Worm (Caenorhabditis elegans) whole organism, L1 larva: ENCODE results near the gene C44C10.9.
A peak's percentile ranks its signal among the peaks of the same experiment; 100 is the strongest.

Source experiments
- C16A3.4 ChIP-seq: fragments of 150-350 bp; optimal IDR thresholded peaks from 2 replicates; lab custom pipeline; 2014; ENCODE audit warnings: missing biosample characterization, missing genetic modification characterization
- Y116A8C.19 ChIP-seq: sonication (generic microtip); optimal IDR thresholded peaks from 2 replicates; lab custom pipeline; 2016; ENCODE audit warnings: missing compliant biosample characterization, missing genetic modification characterization, borderline replicate concordance
- aha-1 ChIP-seq: fragments of 150-350 bp; optimal IDR thresholded peaks from 2 replicates; lab custom pipeline; 2014; ENCODE audit warnings: missing biosample characterization, missing genetic modification characterization
- alr-1 ChIP-seq: fragments of 200-800 bp; sonication (Bioruptor generic); optimal IDR thresholded peaks from 2 replicates; lab custom pipeline; 2018; ENCODE audit warnings: borderline replicate concordance, mild to moderate bottlenecking, missing genetic modification characterization, missing compliant biosample characterization
- aly-2 ChIP-seq: fragments of 150-350 bp; optimal IDR thresholded peaks from 2 replicates; lab custom pipeline; 2014; ENCODE audit warnings: missing biosample characterization, missing genetic modification characterization
- blmp-1 ChIP-seq: fragments of 150-350 bp; optimal IDR thresholded peaks from 2 replicates; lab custom pipeline; 2014; ENCODE audit warnings: missing biosample characterization, missing genetic modification characterization
- ceh-63 ChIP-seq: fragments of 200-800 bp; sonication (Bioruptor generic); optimal IDR thresholded peaks from 2 replicates; lab custom pipeline; 2018; ENCODE audit warnings: mild to moderate bottlenecking, missing genetic modification characterization, missing compliant biosample characterization
- ceh-8 ChIP-seq: fragments of 200-800 bp; sonication (Bioruptor generic); optimal IDR thresholded peaks from 2 replicates; lab custom pipeline; 2018; ENCODE audit warnings: mild to moderate bottlenecking, missing genetic modification characterization, moderate library complexity, missing compliant biosample characterization
- ceh-82 ChIP-seq, 3 experiments: fragments of 150-350 bp in 1 of 3; sonication (generic microtip) in 2 of 3; optimal IDR thresholded peaks; 2 replicates each; lab custom pipeline; 2014 to 2017; ENCODE audit warnings: missing biosample characterization in 3 of 3, missing genetic modification characterization in 3 of 3
- dpl-1 ChIP-seq, 3 experiments: fragments of 150-350 bp in 2 of 3; sonication (generic microtip) in 1 of 3; optimal IDR thresholded peaks; 2 replicates each; lab custom pipeline; 2014 to 2017; ENCODE audit warnings: missing biosample characterization in 3 of 3, missing genetic modification characterization in 3 of 3, missing genetic modification reagents in 3 of 3
- dsc-1 ChIP-seq: sonication (generic microtip); optimal IDR thresholded peaks from 2 replicates; lab custom pipeline; 2016; ENCODE audit warnings: mild to moderate bottlenecking, missing genetic modification characterization, missing compliant biosample characterization
- efl-1 ChIP-seq, 4 experiments: fragments of 150-350 bp; optimal IDR thresholded peaks in 3 of 4; peaks in 1 of 4; 1 replicate in 1 of 4; 2 replicates in 3 of 4; lab custom pipeline; 2014; ENCODE audit warnings: missing biosample characterization in 2 of 4, missing genetic modification characterization in 2 of 4, missing genetic modification reagents in 2 of 4
- egl-13 ChIP-seq: sonication (generic microtip); optimal IDR thresholded peaks from 2 replicates; lab custom pipeline; 2016; ENCODE audit warnings: missing genotype, missing genetic modification reagents, missing genetic modification characterization, missing compliant biosample characterization
- egl-27 ChIP-seq, 2 experiments: fragments of 150-350 bp in 1 of 2; sonication (generic microtip); optimal IDR thresholded peaks; 3 replicates each; lab custom pipeline; 2017 to 2018; ENCODE audit warnings: missing biosample characterization in 2 of 2, missing genetic modification characterization in 2 of 2, missing genetic modification reagents in 2 of 2
- elt-3 ChIP-seq, 6 experiments: fragments of 150-350 bp in 1 of 6; sonication (generic microtip); optimal IDR thresholded peaks; 2 replicates each; lab custom pipeline; 2017 to 2018; ENCODE audit warnings: missing biosample characterization in 6 of 6, missing genetic modification characterization in 6 of 6, inconsistent platforms in 1 of 6
- fkh-8 ChIP-seq: sonication (generic microtip); optimal IDR thresholded peaks from 2 replicates; lab custom pipeline; 2016; ENCODE audit warnings: mild to moderate bottlenecking, missing genetic modification characterization, missing compliant biosample characterization
- fos-1 ChIP-seq: fragments of 150-350 bp; optimal IDR thresholded peaks from 2 replicates; lab custom pipeline; 2014; ENCODE audit warnings: missing biosample characterization, missing genetic modification characterization
- hlh-17 ChIP-seq: fragments of 200-800 bp; sonication (Bioruptor generic); optimal IDR thresholded peaks from 2 replicates; lab custom pipeline; 2018; ENCODE audit warnings: missing genetic modification characterization, mild to moderate bottlenecking, missing compliant biosample characterization, moderate library complexity, borderline replicate concordance
- irx-1 ChIP-seq: sonication (generic microtip); optimal IDR thresholded peaks from 2 replicates; lab custom pipeline; 2016; ENCODE audit warnings: missing genetic modification characterization, missing compliant biosample characterization
- isw-1 ChIP-seq: fragments of 200-800 bp; sonication (Bioruptor generic); IDR thresholded peaks from 2 replicates; pipeline ENCODE4 v1.3.6; 2022; ENCODE audit warnings: missing genetic modification characterization, missing compliant biosample characterization
- lin-14 ChIP-seq: fragments of 200-800 bp; sonication (Bioruptor generic); optimal IDR thresholded peaks from 2 replicates; lab custom pipeline; 2018; ENCODE audit warnings: mild to moderate bottlenecking, missing genetic modification characterization, moderate library complexity, missing compliant biosample characterization
- lin-15B ChIP-seq: fragments of 150-350 bp; sonication (generic microtip); optimal IDR thresholded peaks from 3 replicates; lab custom pipeline; 2014; ENCODE audit warnings: missing biosample characterization, missing genetic modification characterization
- lin-39 ChIP-seq: fragments of 150-350 bp; optimal IDR thresholded peaks from 2 replicates; lab custom pipeline; 2014; ENCODE audit warnings: missing biosample characterization, missing genetic modification reagents, missing genetic modification characterization
- lir-3 ChIP-seq: sonication (generic microtip); optimal IDR thresholded peaks from 2 replicates; lab custom pipeline; 2016; ENCODE audit warnings: mild to moderate bottlenecking, missing genetic modification characterization, moderate library complexity, missing compliant biosample characterization; ENCODE audit not compliant: poor library complexity
- mef-2 ChIP-seq: fragments of 150-350 bp; optimal IDR thresholded peaks from 2 replicates; lab custom pipeline; 2014; ENCODE audit warnings: missing biosample characterization, missing genetic modification characterization
- mep-1 ChIP-seq: fragments of 150-350 bp; optimal IDR thresholded peaks from 2 replicates; lab custom pipeline; 2014; ENCODE audit warnings: missing biosample characterization, missing genetic modification characterization
- nhr-12 ChIP-seq: sonication (generic microtip); optimal IDR thresholded peaks from 2 replicates; lab custom pipeline; 2017; ENCODE audit warnings: missing biosample characterization, missing genetic modification characterization
- nhr-20 ChIP-seq: sonication (generic microtip); optimal IDR thresholded peaks from 2 replicates; lab custom pipeline; 2016; ENCODE audit warnings: mild to moderate bottlenecking, missing genetic modification characterization, missing compliant biosample characterization
- nhr-47 ChIP-seq: sonication (generic microtip); optimal IDR thresholded peaks from 2 replicates; lab custom pipeline; 2016; ENCODE audit warnings: mild to moderate bottlenecking, missing genetic modification characterization, moderate library complexity, missing compliant biosample characterization
- nhr-71 ChIP-seq: sonication (generic microtip); optimal IDR thresholded peaks from 2 replicates; lab custom pipeline; 2016; ENCODE audit warnings: mild to moderate bottlenecking, missing genetic modification characterization, moderate library complexity, missing compliant biosample characterization
- nhr-77 ChIP-seq: fragments of 150-350 bp; optimal IDR thresholded peaks from 2 replicates; lab custom pipeline; 2014; ENCODE audit warnings: missing biosample characterization, missing genetic modification characterization
- nhr-85 ChIP-seq: sonication (generic microtip); peaks from one replicate; lab custom pipeline; 2016; ENCODE audit warnings: missing genetic modification characterization, inconsistent platforms, missing compliant biosample characterization
- pag-3 ChIP-seq: sonication (generic microtip); optimal IDR thresholded peaks from 2 replicates; lab custom pipeline; 2017; ENCODE audit warnings: missing genetic modification characterization, mild to moderate bottlenecking, missing compliant biosample characterization, antibody characterized with exemption, borderline replicate concordance; ENCODE audit not compliant: insufficient read depth
- rnt-1 ChIP-seq: sonication (generic microtip); optimal IDR thresholded peaks from 2 replicates; lab custom pipeline; 2016; ENCODE audit warnings: mild to moderate bottlenecking, missing genetic modification characterization, moderate library complexity, missing compliant biosample characterization
- snu-23 ChIP-seq: sonication (generic microtip); optimal IDR thresholded peaks from 2 replicates; lab custom pipeline; 2016; ENCODE audit warnings: missing genetic modification characterization, missing compliant biosample characterization
- sptf-1 ChIP-seq: fragments of 150-350 bp; optimal IDR thresholded peaks from 2 replicates; lab custom pipeline; 2014; ENCODE audit warnings: missing biosample characterization, missing genetic modification characterization
- sup-37 ChIP-seq: fragments of 200-800 bp; sonication (Bioruptor generic); optimal IDR thresholded peaks from 2 replicates; lab custom pipeline; 2018; ENCODE audit warnings: mild to moderate bottlenecking, missing genetic modification characterization, missing compliant biosample characterization
- swsn-7 ChIP-seq: sonication (generic microtip); optimal IDR thresholded peaks from 2 replicates; lab custom pipeline; 2016; ENCODE audit warnings: missing genetic modification characterization, missing compliant biosample characterization
- unc-86 ChIP-seq: sonication (generic microtip); optimal IDR thresholded peaks from 2 replicates; lab custom pipeline; 2016; ENCODE audit warnings: missing genetic modification characterization, missing compliant biosample characterization
- xbp-1 ChIP-seq: sonication (generic microtip); optimal IDR thresholded peaks from 2 replicates; lab custom pipeline; 2016; ENCODE audit warnings: missing genetic modification characterization, missing compliant biosample characterization
- zag-1 ChIP-seq: fragments of 150-350 bp; optimal IDR thresholded peaks from 2 replicates; lab custom pipeline; 2014; ENCODE audit warnings: missing biosample characterization, missing genetic modification characterization
- zip-4 ChIP-seq: fragments of 200-800 bp; sonication (Bioruptor generic); optimal IDR thresholded peaks from 2 replicates; lab custom pipeline; 2018; ENCODE audit warnings: mild to moderate bottlenecking, missing genetic modification characterization, moderate library complexity, missing compliant biosample characterization
- ztf-11 ChIP-seq, 2 experiments: sonication (generic microtip); optimal IDR thresholded peaks; 2 replicates each; lab custom pipeline; 2016 to 2017; ENCODE audit warnings: missing genetic modification characterization in 2 of 2, missing biosample characterization in 1 of 2, missing compliant biosample characterization in 1 of 2
- ztf-4 ChIP-seq: fragments of 150-350 bp; optimal IDR thresholded peaks from 2 replicates; lab custom pipeline; 2014; ENCODE audit warnings: missing biosample characterization, missing genetic modification characterization

The C44C10.9 gene

ce11 chrX:11716463-11716960 is at the start of gene C44C10.9:
Gene C44C10.9 (minus strand): TSS chrX:11716513.
- TF ChIP-seq ztf-4 (tag; lab: Kevin White, UChicago) (no peak), nhr-85 (tag; lab: Kevin White, UChicago) (peak; percentile 61), snu-23 (GFP tag; lab: Kevin White, UChicago) (peak; percentile 10), blmp-1 (tag; lab: Kevin White, UChicago) (peak; percentile 53), dsc-1 (tag; lab: Kevin White, UChicago) (no peak), lin-14 (GFP tag; lab: Kevin White, UChicago) (peak; percentile 56), nhr-20 (peak; percentile 13)

- TF ChIP-seq sup-37 (no peak), unc-86 (tag; lab: Kevin White, UChicago) (no peak), mep-1 (tag; lab: Kevin White, UChicago) (no peak), zip-4 (no peak), sptf-1 (tag; lab: Kevin White, UChicago) (no peak), efl-1 (optimal IDR thresholded peaks at IDR 0.05; lab: Kevin White, UChicago) (no peak), efl-1 (GFP tag; optimal IDR thresholded peaks at IDR 0.05 in 1 of 2; lab: Kevin White, UChicago) (peak in 1 of 2 experiments; percentile 59), fkh-8 (tag; lab: Kevin White, UChicago) (no peak)
Measured at ce11 chrX:11765860-11766259, 49.5 kb upstream of the C44C10.9 start.

DNA sequence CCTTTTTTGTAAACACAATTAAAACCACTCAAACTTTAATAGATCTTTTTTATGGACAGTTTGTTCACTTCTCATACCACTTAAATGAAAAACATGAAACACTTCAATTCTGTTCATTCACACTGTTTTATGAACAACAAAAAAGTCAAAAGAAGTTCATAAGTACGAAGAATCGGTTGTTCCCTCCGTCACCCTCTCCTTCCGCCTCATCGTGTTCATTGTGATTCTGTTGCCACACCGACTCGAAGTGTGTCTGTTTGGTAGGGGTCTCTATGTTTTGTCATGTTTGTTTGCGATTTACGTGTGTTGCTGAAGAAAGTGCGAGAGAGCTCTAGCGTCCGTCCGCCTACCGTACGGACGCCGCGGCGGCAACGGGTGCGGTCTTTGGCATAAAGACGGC is 42.5 kb upstream of the C44C10.9 start, which contains the start of gene lact-7:
lact-7 (plus strand) TSS at position 301 of the 400 bp plus-strand sequence.
- TF ChIP-seq ceh-8 (GFP tag; lab: Kevin White, UChicago) (no peak), lin-15B (tag; lab: Kevin White, UChicago) (no peak), alr-1 (tag; lab: Kevin White, UChicago) (no peak), zag-1 (no peak), xbp-1 (tag; lab: Kevin White, UChicago) (no peak)
- TF ChIP-seq, all 84 proteins: peak for 0

DNA sequence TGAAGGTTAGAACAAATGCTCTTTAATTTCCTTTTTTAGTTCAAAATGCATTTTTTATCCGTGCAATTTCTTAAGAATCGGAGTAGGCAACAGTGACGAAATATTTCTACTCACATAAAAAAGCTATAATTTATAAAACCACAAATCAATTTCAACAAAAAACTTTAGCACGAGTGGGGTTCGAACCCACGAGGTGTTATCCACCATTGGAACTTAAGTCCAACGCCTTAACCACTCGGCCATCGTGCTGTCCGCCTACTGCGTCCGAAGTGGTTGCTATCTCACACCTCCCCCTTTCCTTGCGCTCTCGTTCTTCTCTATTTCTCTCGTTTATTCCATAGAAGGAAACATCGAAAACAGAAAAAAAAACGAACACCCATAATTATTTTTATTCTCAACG is 41.4 kb upstream of the C44C10.9 start:
- no peak for TF ChIP-seq ztf-11 (tag; optimal IDR thresholded peaks at IDR 0.05; lab: Kevin White, UChicago)
- peak; percentile 51 for TF ChIP-seq nhr-77 (tag; lab: Kevin White, UChicago)
- TF ChIP-seq ceh-8 (GFP tag; lab: Kevin White, UChicago): no peak
- no peak for TF ChIP-seq ceh-63 (GFP tag; lab: Kevin White, UChicago)
- peak; percentile 77 for TF ChIP-seq dsc-1 (tag; lab: Kevin White, UChicago)
- peak; percentile 77 for TF ChIP-seq nhr-71
- TF ChIP-seq hlh-17: no peak
- peak; percentile 79 for TF ChIP-seq nhr-47 (tag; lab: Kevin White, UChicago)
- no peak for TF ChIP-seq zip-4
- TF ChIP-seq aha-1 (tag; lab: Kevin White, UChicago): no peak
- TF ChIP-seq elt-3 (tag; optimal IDR thresholded peaks at IDR 0.05; lab: Kevin White, UChicago): peak in 1 of 6 experiments; percentile 22
- TF ChIP-seq irx-1 (tag; lab: Kevin White, UChicago): peak; percentile 7
- no peak for TF ChIP-seq mef-2 (tag; lab: Kevin White, UChicago)
- no peak for TF ChIP-seq pag-3 (tag; lab: Kevin White, UChicago)
- TF ChIP-seq nhr-12 (tag; lab: Kevin White, UChicago): no peak
- peak; percentile 28; the same call in 1 of the 2 replicates for TF ChIP-seq isw-1 (GFP tag; lab: Robert Waterston, UW)
- peak; percentile 27 to 69 (median 61) for TF ChIP-seq ceh-82 (tag; optimal IDR thresholded peaks at IDR 0.05; lab: Kevin White, UChicago)
- TF ChIP-seq C16A3.4 (tag; lab: Kevin White, UChicago): peak; percentile 65
- peak; percentile 26 for TF ChIP-seq ztf-4 (tag; lab: Kevin White, UChicago)
- TF ChIP-seq rnt-1: peak; percentile 26
- TF ChIP-seq fos-1: no peak
- TF ChIP-seq swsn-7 (tag; lab: Kevin White, UChicago): peak; percentile 69
- TF ChIP-seq fkh-8 (tag; lab: Kevin White, UChicago): peak; percentile 68
- TF ChIP-seq lir-3 (tag; lab: Kevin White, UChicago): peak; percentile 46
- TF ChIP-seq egl-27 (tag; optimal IDR thresholded peaks at IDR 0.05; lab: Kevin White, UChicago): peak in 1 of 2 experiments; percentile 3
- TF ChIP-seq dpl-1 (GFP tag; optimal IDR thresholded peaks at IDR 0.05; lab: Kevin White, UChicago): peak in 1 of 3 experiments; percentile 11
- peak; percentile 83 for TF ChIP-seq snu-23 (GFP tag; lab: Kevin White, UChicago)
- peak; percentile 57 for TF ChIP-seq mep-1 (tag; lab: Kevin White, UChicago)
- TF ChIP-seq Y116A8C.19 (tag; lab: Kevin White, UChicago): no peak
- no peak for TF ChIP-seq lin-15B (tag; lab: Kevin White, UChicago)
- no peak for TF ChIP-seq aly-2 (tag; lab: Kevin White, UChicago)
- no peak for TF ChIP-seq lin-39 (tag; lab: Kevin White, UChicago)
- peak; percentile 63 for TF ChIP-seq egl-13 (tag; lab: Kevin White, UChicago)
